Worm (Caenorhabditis elegans): ENCODE results near the gene W08A12.3.
A peak's percentile ranks its signal among the peaks of the same experiment; 100 is the strongest.

Gene W08A12.3

ce11 chrV:3682553-3682952 lies at the start of gene W08A12.3:
Gene W08A12.3, plus strand, starts transcription at chrV:3682853.
- TF ChIP-seq nhr-11 (tag; optimal IDR thresholded peaks at IDR 0.05) (no peak), C08G9.2 (tag; optimal IDR thresholded peaks at IDR 0.05) (no peak), ceh-48 (tag; optimal IDR thresholded peaks at IDR 0.05) (no peak), unc-3 (GFP tag; conservative IDR thresholded peaks at IDR 0.05) (no peak), unc-3 (tag; optimal IDR thresholded peaks at IDR 0.05) (no peak), lim-6 (tag; optimal IDR thresholded peaks at IDR 0.05) (no peak), fkh-10 (GFP tag; optimal IDR thresholded peaks at IDR 0.05) (no peak), ceh-6 (GFP tag; optimal IDR thresholded peaks at IDR 0.05) (no peak), gmeb-2 (tag; optimal IDR thresholded peaks at IDR 0.05) (no peak)

- TF ChIP-seq zip-5 (tag; optimal IDR thresholded peaks at IDR 0.05) (no peak), tbx-2 (tag; optimal IDR thresholded peaks at IDR 0.05) (no peak), che-1 (tag; optimal IDR thresholded peaks at IDR 0.05) (no peak), hlh-15 (tag; optimal IDR thresholded peaks at IDR 0.05) (no peak), fax-1 (tag; optimal IDR thresholded peaks at IDR 0.05) (no peak), rnt-1 (tag; optimal IDR thresholded peaks at IDR 0.05) (no peak)
These were observed 49.6 kb upstream of the W08A12.3 start, which contains the start of gene F59B1.2 for ce11 chrV:3633041-3633440. Gene F59B1.2, plus strand, starts transcription at chrV:3633341.

ce11 chrV:3634293-3635016 lies 48.2 kb upstream of the W08A12.3 start:
- TF ChIP-seq nhr-232 (tag; optimal IDR thresholded peaks at IDR 0.05) (no peak), ahr-1 (tag; optimal IDR thresholded peaks at IDR 0.05) (no peak), F13H6.1 (tag; optimal IDR thresholded peaks at IDR 0.05) (no peak), tbx-7 (tag; optimal IDR thresholded peaks at IDR 0.05) (no peak), hlh-30 (tag; optimal IDR thresholded peaks at IDR 0.05; ENCODE audit: insufficient read depth) (no peak), elt-2 (tag; optimal IDR thresholded peaks at IDR 0.05) (peak; percentile 38), pqm-1 (tag; optimal IDR thresholded peaks at IDR 0.05) (peak; percentile 28), ama-1 (optimal IDR thresholded peaks at IDR 0.05) (no peak)

- no peak for TF ChIP-seq dve-1 (tag; optimal IDR thresholded peaks at IDR 0.05)
- no peak for TF ChIP-seq ama-1 (optimal IDR thresholded peaks at IDR 0.05)
- no peak for TF ChIP-seq ceh-22 (tag; optimal IDR thresholded peaks at IDR 0.05)
These were observed 45.6 kb upstream of the W08A12.3 start, which contains the start of gene srx-41 for ce11 chrV:3637086-3637485. Gene srx-41, minus strand, starts transcription at chrV:3637186.

- TF ChIP-seq eyg-1 (tag; optimal IDR thresholded peaks at IDR 0.05) (no peak), ceh-45 (GFP tag; IDR thresholded peaks at IDR 0.05) (no peak), hlh-6 (tag; optimal IDR thresholded peaks at IDR 0.05) (no peak), elt-2 (tag; optimal IDR thresholded peaks at IDR 0.05) (no peak), dmd-4 (tag; optimal IDR thresholded peaks at IDR 0.05; ENCODE audit: borderline replicate concordance) (no peak), lim-6 (tag; optimal IDR thresholded peaks at IDR 0.05) (no peak), ceh-48 (tag; optimal IDR thresholded peaks at IDR 0.05) (no peak)
These were observed 42.8 kb upstream of the W08A12.3 start for ce11 chrV:3639873-3640272.

- no peak for TF ChIP-seq hlh-30 (tag; optimal IDR thresholded peaks at IDR 0.05; ENCODE audit: insufficient read depth)
- TF ChIP-seq tbx-2 (tag; optimal IDR thresholded peaks at IDR 0.05): peak; percentile 18
- no peak for TF ChIP-seq ahr-1 (tag; optimal IDR thresholded peaks at IDR 0.05)
- TF ChIP-seq elt-2 (tag; optimal IDR thresholded peaks at IDR 0.05): peak; percentile 37
- no peak for TF ChIP-seq ama-1 (optimal IDR thresholded peaks at IDR 0.05)
These were observed 38.4 kb upstream of the W08A12.3 start, which contains the start of gene F59B1.8 for ce11 chrV:3644193-3644693. Gene F59B1.8, minus strand, starts transcription at chrV:3644243.

ce11 chrV:3647862-3648261 lies 34.8 kb upstream of the W08A12.3 start, which contains the start of gene F59B1.10:
Gene F59B1.10, minus strand, starts transcription at chrV:3647962.
- TF ChIP-seq ceh-45 (GFP tag; IDR thresholded peaks at IDR 0.05) (no peak), mec-3 (tag; optimal IDR thresholded peaks at IDR 0.05; ENCODE audit: borderline replicate concordance) (no peak), ceh-6 (GFP tag; optimal IDR thresholded peaks at IDR 0.05) (no peak), nhr-11 (tag; optimal IDR thresholded peaks at IDR 0.05) (no peak), C08G9.2 (tag; optimal IDR thresholded peaks at IDR 0.05) (no peak), dmd-4 (tag; optimal IDR thresholded peaks at IDR 0.05; ENCODE audit: borderline replicate concordance) (no peak), fkh-10 (GFP tag; optimal IDR thresholded peaks at IDR 0.05) (no peak), tbx-2 (tag; optimal IDR thresholded peaks at IDR 0.05) (no peak), ceh-34 (tag; optimal IDR thresholded peaks at IDR 0.05) (no peak), sox-2 (GFP tag; IDR thresholded peaks at IDR 0.05) (no peak), ceh-14 (tag; optimal IDR thresholded peaks at IDR 0.05) (no peak), nhr-232 (tag; optimal IDR thresholded peaks at IDR 0.05) (no peak), tbx-7 (tag; optimal IDR thresholded peaks at IDR 0.05) (no peak), ceh-24 (tag; optimal IDR thresholded peaks at IDR 0.05) (no peak)
